Worm (Caenorhabditis elegans) whole organism, midembryonic: ENCODE results near the gene Y116A8A.150.

ENCODE experiments used
- T22C8.4 ChIP-seq: fragments of 200-800 bp; sonication (Bioruptor generic); IDR thresholded peaks from 2 replicates; pipeline ENCODE4 v1.3.6; 2022; ENCODE audit warnings: missing genetic modification characterization, missing compliant biosample characterization
- cog-1 ChIP-seq: sonication (generic microtip); optimal IDR thresholded peaks from 2 replicates; lab custom pipeline; 2016; ENCODE audit warnings: missing genetic modification characterization, missing compliant biosample characterization
- flt-1 ChIP-seq: fragments of 200-800 bp; sonication (Bioruptor generic); IDR thresholded peaks from 2 replicates; pipeline ENCODE4 v1.3.6; 2022; ENCODE audit warnings: missing genetic modification characterization, missing compliant biosample characterization
- klf-2 ChIP-seq: fragments of 200-800 bp; sonication (Bioruptor generic); conservative IDR thresholded peaks from 2 replicates; pipeline ENCODE4 v1.3.6; 2022; ENCODE audit warnings: missing genetic modification reagents, missing genetic modification characterization, missing compliant biosample characterization
- med-1 ChIP-seq: sonication (generic microtip); optimal IDR thresholded peaks from 2 replicates; lab custom pipeline; 2017; ENCODE audit warnings: missing genetic modification characterization, mild to moderate bottlenecking, missing compliant biosample characterization, antibody characterized with exemption, missing genetic modification reagents; ENCODE audit not compliant: insufficient read depth
- ref-1 ChIP-seq: fragments of 200-800 bp; sonication (Bioruptor generic); conservative IDR thresholded peaks from 2 replicates; pipeline ENCODE4 v1.3.6; 2022; ENCODE audit warnings: missing genetic modification reagents, missing genetic modification characterization, missing compliant biosample characterization
- tab-1 ChIP-seq: fragments of 200-800 bp; sonication (Bioruptor generic); IDR thresholded peaks from 2 replicates; pipeline ENCODE4 v1.3.6; 2022; ENCODE audit warnings: missing genetic modification characterization, missing compliant biosample characterization
- ztf-23 ChIP-seq: fragments of 200-800 bp; sonication (Bioruptor generic); IDR thresholded peaks from 2 replicates; pipeline ENCODE4 v1.3.6; 2022; ENCODE audit warnings: missing genetic modification reagents, missing genetic modification characterization, missing compliant biosample characterization
- ztf-29 ChIP-seq: fragments of 200-800 bp; sonication (Bioruptor generic); IDR thresholded peaks from 2 replicates; pipeline ENCODE4 v1.3.6; 2022; ENCODE audit warnings: missing genetic modification reagents, missing genetic modification characterization, missing compliant biosample characterization

The Y116A8A.150 gene

ce11 chrIV:16845376-16845775 is 2.6 kb upstream of the Y116A8A.150 start:
- TF ChIP-seq ztf-23: 0 out of 2 replicates have a peak, but pooled peaks have one; percentile 28
- TF ChIP-seq flt-1: peak; percentile 71

- TF ChIP-seq flt-1 (no peak), tab-1 (GFP tag; lab: Robert Waterston, UW) (no peak), T22C8.4 (GFP tag; lab: Robert Waterston, UW) (no peak), med-1 (no peak), ref-1 (GFP tag; lab: Robert Waterston, UW) (no peak), cog-1 (tag; lab: Kevin White, UChicago) (no peak), ztf-29 (no peak), klf-2 (GFP tag; lab: Robert Waterston, UW) (no peak), ztf-23 (no peak)
These were observed 11.4 kb downstream of the Y116A8A.150 start, which contains the start of gene clec-194 for ce11 chrIV:16831366-16831765. Gene clec-194 (plus strand): TSS chrIV:16831666.

- no peak for TF ChIP-seq med-1
- no peak for TF ChIP-seq cog-1 (tag; lab: Kevin White, UChicago)
These were observed 12.9 kb downstream of the Y116A8A.150 start, which contains the start of gene Y116A8A.7 for ce11 chrIV:16829896-16830295. Gene Y116A8A.7 (plus strand): TSS chrIV:16830196.

- no peak for TF ChIP-seq tab-1 (GFP tag; lab: Robert Waterston, UW)
- TF ChIP-seq ref-1 (GFP tag; lab: Robert Waterston, UW): no peak
- no peak for TF ChIP-seq ztf-29
- no peak for TF ChIP-seq ztf-23
- TF ChIP-seq flt-1: no peak
- no peak for TF ChIP-seq cog-1 (tag; lab: Kevin White, UChicago)
- TF ChIP-seq med-1: no peak
- TF ChIP-seq klf-2 (GFP tag; lab: Robert Waterston, UW): no peak
- TF ChIP-seq T22C8.4 (GFP tag; lab: Robert Waterston, UW): no peak
These were observed 14.1 kb downstream of the Y116A8A.150 start, which contains the start of gene Y116A8A.6 for ce11 chrIV:16828698-16829097. Gene Y116A8A.6 (minus strand): TSS chrIV:16828798.

- TF ChIP-seq ztf-23: no peak
- TF ChIP-seq tab-1 (GFP tag; lab: Robert Waterston, UW): no peak
- no peak for TF ChIP-seq flt-1
- no peak for TF ChIP-seq med-1
- no peak for TF ChIP-seq ref-1 (GFP tag; lab: Robert Waterston, UW)
- TF ChIP-seq T22C8.4 (GFP tag; lab: Robert Waterston, UW): no peak
- no peak for TF ChIP-seq ztf-29
- TF ChIP-seq cog-1 (tag; lab: Kevin White, UChicago): no peak
- TF ChIP-seq klf-2 (GFP tag; lab: Robert Waterston, UW): no peak
These were observed 20.2 kb downstream of the Y116A8A.150 start, which contains the start of gene Y116A8A.4 for ce11 chrIV:16822529-16822928. Gene Y116A8A.4 (plus strand): TSS chrIV:16822829.

ce11 chrIV:16813825-16814224 is 28.9 kb downstream of the Y116A8A.150 start, which contains the start of gene Y116A8A.2:
Gene Y116A8A.2 (minus strand): TSS chrIV:16813925.
- TF ChIP-seq T22C8.4 (GFP tag; lab: Robert Waterston, UW): no peak
- no peak for TF ChIP-seq ref-1 (GFP tag; lab: Robert Waterston, UW)
- TF ChIP-seq flt-1: no peak
- no peak for TF ChIP-seq tab-1 (GFP tag; lab: Robert Waterston, UW)
- TF ChIP-seq med-1: no peak
- TF ChIP-seq klf-2 (GFP tag; lab: Robert Waterston, UW): no peak
- no peak for TF ChIP-seq ztf-29
- TF ChIP-seq ztf-23: no peak
- no peak for TF ChIP-seq cog-1 (tag; lab: Kevin White, UChicago)

ce11 chrIV:16812116-16812515 is 30.7 kb downstream of the Y116A8A.150 start:
- no peak for TF ChIP-seq ztf-29
- TF ChIP-seq klf-2 (GFP tag; lab: Robert Waterston, UW): no peak
- TF ChIP-seq cog-1 (tag; lab: Kevin White, UChicago): no peak
- TF ChIP-seq flt-1: no peak
- no peak for TF ChIP-seq med-1
- TF ChIP-seq T22C8.4 (GFP tag; lab: Robert Waterston, UW): no peak
- TF ChIP-seq ztf-23: no peak
- no peak for TF ChIP-seq tab-1 (GFP tag; lab: Robert Waterston, UW)
- no peak for TF ChIP-seq ref-1 (GFP tag; lab: Robert Waterston, UW)

- TF ChIP-seq tab-1 (GFP tag; lab: Robert Waterston, UW) (no peak), T22C8.4 (GFP tag; lab: Robert Waterston, UW) (no peak), klf-2 (GFP tag; lab: Robert Waterston, UW) (no peak)
These were observed 36.4 kb downstream of the Y116A8A.150 start, which contains the start of gene clec-193 for ce11 chrIV:16806352-16806751. Gene clec-193 (minus strand): TSS chrIV:16806452.
